Worm (Caenorhabditis elegans) whole organism, midembryonic: ENCODE data around the gene lpl-1.

ENCODE experiments used
- T22C8.4 ChIP-seq: fragments of 200-800 bp; sonication (Bioruptor generic); IDR thresholded peaks from 2 replicates; pipeline ENCODE4 v1.3.6; 2022; ENCODE audit warnings: missing genetic modification characterization, missing compliant biosample characterization
- cog-1 ChIP-seq: sonication (generic microtip); optimal IDR thresholded peaks from 2 replicates; lab custom pipeline; 2016; ENCODE audit warnings: missing genetic modification characterization, missing compliant biosample characterization
- flt-1 ChIP-seq: fragments of 200-800 bp; sonication (Bioruptor generic); IDR thresholded peaks from 2 replicates; pipeline ENCODE4 v1.3.6; 2022; ENCODE audit warnings: missing genetic modification characterization, missing compliant biosample characterization
- klf-2 ChIP-seq: fragments of 200-800 bp; sonication (Bioruptor generic); conservative IDR thresholded peaks from 2 replicates; pipeline ENCODE4 v1.3.6; 2022; ENCODE audit warnings: missing genetic modification reagents, missing genetic modification characterization, missing compliant biosample characterization
- med-1 ChIP-seq: sonication (generic microtip); optimal IDR thresholded peaks from 2 replicates; lab custom pipeline; 2017; ENCODE audit warnings: missing genetic modification characterization, mild to moderate bottlenecking, missing compliant biosample characterization, antibody characterized with exemption, missing genetic modification reagents; ENCODE audit not compliant: insufficient read depth
- ref-1 ChIP-seq: fragments of 200-800 bp; sonication (Bioruptor generic); conservative IDR thresholded peaks from 2 replicates; pipeline ENCODE4 v1.3.6; 2022; ENCODE audit warnings: missing genetic modification reagents, missing genetic modification characterization, missing compliant biosample characterization
- tab-1 ChIP-seq: fragments of 200-800 bp; sonication (Bioruptor generic); IDR thresholded peaks from 2 replicates; pipeline ENCODE4 v1.3.6; 2022; ENCODE audit warnings: missing genetic modification characterization, missing compliant biosample characterization
- ztf-23 ChIP-seq: fragments of 200-800 bp; sonication (Bioruptor generic); IDR thresholded peaks from 2 replicates; pipeline ENCODE4 v1.3.6; 2022; ENCODE audit warnings: missing genetic modification reagents, missing genetic modification characterization, missing compliant biosample characterization
- ztf-29 ChIP-seq: fragments of 200-800 bp; sonication (Bioruptor generic); IDR thresholded peaks from 2 replicates; pipeline ENCODE4 v1.3.6; 2022; ENCODE audit warnings: missing genetic modification reagents, missing genetic modification characterization, missing compliant biosample characterization

lpl-1 gene

DNA sequence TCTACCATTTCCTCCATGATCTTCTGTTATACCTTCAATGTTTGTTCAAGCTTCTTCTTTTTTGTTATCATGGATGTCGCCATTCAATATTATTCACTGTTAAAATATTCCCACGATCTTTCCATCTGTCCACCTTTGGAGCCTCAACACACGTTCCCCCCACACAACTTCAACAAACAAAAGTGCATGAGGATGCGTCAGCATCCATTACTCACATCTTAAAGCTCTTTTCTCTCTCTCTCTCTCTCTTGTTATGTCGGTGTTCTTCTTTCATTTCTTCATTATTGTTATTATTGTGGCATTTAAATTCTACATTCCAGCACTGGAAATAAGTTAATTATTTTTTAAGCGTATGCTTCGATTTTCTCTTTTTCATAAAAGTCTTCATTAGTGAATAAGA, 20.2 kb upstream of the lpl-1 start:
- no peak for TF ChIP-seq klf-2 (GFP tag; lab: Robert Waterston, UW)
- TF ChIP-seq ref-1: no peak
- TF ChIP-seq cog-1 (tag; lab: Kevin White, UChicago): no peak
- no peak for TF ChIP-seq tab-1
- TF ChIP-seq T22C8.4 (GFP tag; lab: Robert Waterston, UW): no peak
- no peak for TF ChIP-seq ztf-29 (GFP tag; lab: Robert Waterston, UW)
- TF ChIP-seq med-1: no peak
- TF ChIP-seq flt-1 (GFP tag; lab: Robert Waterston, UW): no peak
- TF ChIP-seq ztf-23: no peak

DNA sequence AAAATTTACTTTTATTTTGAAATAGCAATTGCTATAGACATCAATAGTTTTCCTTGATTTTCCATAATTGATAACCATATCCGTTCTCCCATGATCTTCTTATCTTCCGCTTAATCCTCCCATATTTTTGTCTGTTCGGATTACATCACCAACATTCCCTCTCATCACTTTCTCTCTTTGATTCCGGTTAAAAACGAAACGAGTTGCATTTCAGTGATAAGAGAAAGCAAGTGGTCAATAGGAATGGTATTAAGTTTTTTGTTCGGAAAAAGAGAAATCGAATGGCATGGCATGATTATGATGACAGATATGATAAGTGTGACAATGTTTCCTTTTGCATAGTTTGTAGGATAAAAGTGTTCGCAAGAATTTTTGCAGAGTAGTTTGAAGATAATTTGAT, 18.2 kb upstream of the lpl-1 start:
- TF ChIP-seq flt-1 (GFP tag; lab: Robert Waterston, UW) (no peak), ref-1 (no peak), klf-2 (GFP tag; lab: Robert Waterston, UW) (no peak), tab-1 (no peak), cog-1 (tag; lab: Kevin White, UChicago) (no peak), med-1 (no peak), ztf-29 (GFP tag; lab: Robert Waterston, UW) (no peak), T22C8.4 (GFP tag; lab: Robert Waterston, UW) (no peak), ztf-23 (no peak)

DNA sequence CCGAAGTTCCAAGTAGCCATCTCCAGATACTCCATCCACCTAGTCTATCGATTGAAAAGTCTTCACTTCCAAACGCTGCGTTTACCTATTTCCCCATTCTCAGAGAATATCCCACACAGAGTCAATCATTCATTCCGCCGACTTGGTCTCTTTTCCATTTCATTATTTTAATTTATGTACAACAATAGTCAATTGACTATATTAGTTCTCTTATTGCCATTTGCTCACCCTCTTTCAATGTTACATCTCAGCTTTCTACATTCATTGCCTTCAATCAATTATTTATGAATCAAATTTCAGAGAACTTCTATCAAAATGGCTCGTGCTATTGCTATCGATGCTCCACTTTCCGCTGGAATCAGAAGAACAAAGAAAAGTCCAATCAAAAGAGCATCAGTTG, 14.8 kb upstream of the lpl-1 start, which contains the start of gene aly-1:
Gene aly-1 (plus strand): TSS at position 301 of the 400 bp plus-strand sequence.
- TF ChIP-seq klf-2 (GFP tag; lab: Robert Waterston, UW): no peak
- no peak for TF ChIP-seq T22C8.4 (GFP tag; lab: Robert Waterston, UW)
- no peak for TF ChIP-seq med-1
- TF ChIP-seq cog-1 (tag; lab: Kevin White, UChicago): no peak
- TF ChIP-seq ztf-29 (GFP tag; lab: Robert Waterston, UW): no peak
- TF ChIP-seq ztf-23: no peak
- no peak for TF ChIP-seq flt-1 (GFP tag; lab: Robert Waterston, UW)
- no peak for TF ChIP-seq tab-1
- no peak for TF ChIP-seq ref-1

DNA sequence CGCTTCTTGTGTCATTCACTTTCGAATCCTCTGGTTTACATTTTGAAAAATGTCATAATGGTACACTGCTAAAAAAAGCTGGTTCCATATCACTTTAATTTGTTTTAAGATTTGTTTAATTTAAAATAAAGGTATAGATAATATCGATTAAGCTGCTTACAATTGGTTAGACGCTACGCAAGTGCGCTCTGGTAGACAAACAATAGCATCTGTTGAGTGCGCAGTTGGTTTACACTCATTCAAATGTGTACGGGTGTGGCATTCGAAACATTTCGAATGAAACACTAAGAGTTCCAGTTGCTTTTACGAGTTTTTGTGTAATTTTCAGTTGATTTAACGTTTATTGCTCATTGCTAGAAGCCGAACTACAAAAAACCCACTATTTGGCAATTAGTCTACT, 13.6 kb upstream of the lpl-1 start:
- TF ChIP-seq klf-2 (GFP tag; lab: Robert Waterston, UW) (no peak), ztf-29 (GFP tag; lab: Robert Waterston, UW) (no peak), T22C8.4 (GFP tag; lab: Robert Waterston, UW) (peak; percentile 44; the same call in 1 of the 2 replicates), med-1 (no peak), ztf-23 (0 out of 2 replicates have a peak, but pooled peaks have one; percentile 45), flt-1 (GFP tag; lab: Robert Waterston, UW) (0 out of 2 replicates have a peak, but pooled peaks have one; percentile 18), cog-1 (tag; lab: Kevin White, UChicago) (peak; percentile 58)

DNA sequence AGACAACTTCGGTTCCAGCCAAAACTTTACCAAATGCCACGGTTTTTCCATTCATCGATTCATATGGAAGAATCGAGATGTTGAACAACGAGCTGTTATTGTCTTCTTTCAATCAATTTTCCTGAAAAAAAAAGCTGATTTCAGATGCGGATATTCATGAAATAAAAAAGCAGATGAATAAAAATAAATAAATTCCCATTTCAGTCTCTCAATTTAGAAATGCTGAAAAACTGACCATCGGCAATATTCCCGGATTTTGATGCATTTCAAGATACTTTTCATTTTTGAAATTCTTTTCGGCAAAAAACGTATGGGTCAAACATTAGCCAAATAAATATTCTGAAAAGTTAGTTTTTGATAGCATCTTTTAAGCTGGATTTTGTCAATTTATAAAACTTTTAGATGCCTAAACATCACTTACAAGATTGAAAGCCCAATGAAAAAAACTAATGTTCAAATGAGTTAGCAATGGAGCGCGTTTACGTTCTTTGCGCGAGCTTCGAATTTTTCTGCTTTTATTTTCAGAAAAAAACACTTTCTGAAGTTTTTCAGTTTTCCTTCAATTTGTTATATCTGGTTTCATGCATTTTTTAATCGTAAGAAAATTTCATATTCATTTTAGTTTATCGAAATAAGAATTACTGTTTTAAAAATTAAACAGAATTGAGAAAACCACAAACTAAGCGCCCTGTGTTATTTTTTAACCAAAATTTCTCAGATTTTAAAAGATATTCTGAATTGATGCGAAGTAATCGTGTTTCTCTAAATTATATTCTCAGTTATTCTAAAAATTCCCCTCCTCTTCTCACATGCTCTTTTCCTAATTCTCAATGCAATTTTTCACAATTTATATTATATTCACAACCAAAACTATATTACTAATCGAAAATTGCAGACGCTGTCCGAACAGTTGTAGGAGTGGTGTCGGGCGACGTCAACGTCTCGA, 10.5 kb upstream of the lpl-1 start, which contains the start of the genes C01F6.14 and fem-3:
Gene C01F6.14 (minus strand): TSS at position 51 of the 946 bp plus-strand sequence.
Gene fem-3 (plus strand): TSS at position 896 of the 946 bp plus-strand sequence.
- TF ChIP-seq med-1 (no peak), ztf-29 (GFP tag; lab: Robert Waterston, UW) (no peak), T22C8.4 (GFP tag; lab: Robert Waterston, UW) (no peak), flt-1 (GFP tag; lab: Robert Waterston, UW) (no peak), ztf-23 (no peak), klf-2 (GFP tag; lab: Robert Waterston, UW) (no peak), ref-1 (no peak), tab-1 (no peak), cog-1 (tag; lab: Kevin White, UChicago) (no peak)

DNA sequence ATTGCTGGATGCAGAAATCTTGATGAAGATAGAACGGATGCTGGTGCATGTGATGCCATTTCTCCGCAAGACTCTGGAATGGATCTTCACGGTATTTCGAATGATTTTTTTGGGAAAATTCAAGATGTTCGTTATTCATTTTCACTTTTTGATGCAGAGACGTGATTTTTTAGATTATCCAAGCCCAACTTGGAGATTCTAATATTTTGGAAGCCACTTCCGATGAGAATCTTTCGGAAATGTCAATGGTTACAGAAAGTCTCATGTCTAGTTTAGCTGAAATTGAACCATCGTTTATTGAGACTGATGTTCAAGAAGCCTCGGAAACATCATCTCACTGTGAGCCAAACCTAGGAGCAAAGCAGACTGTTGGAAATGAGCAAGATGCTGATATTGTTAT, 7.0 kb upstream of the lpl-1 start:
- TF ChIP-seq cog-1 (tag; lab: Kevin White, UChicago) (no peak), klf-2 (GFP tag; lab: Robert Waterston, UW) (no peak), flt-1 (GFP tag; lab: Robert Waterston, UW) (no peak), tab-1 (no peak), med-1 (no peak), ztf-23 (no peak), ztf-29 (GFP tag; lab: Robert Waterston, UW) (no peak), ref-1 (no peak), T22C8.4 (GFP tag; lab: Robert Waterston, UW) (no peak)

DNA sequence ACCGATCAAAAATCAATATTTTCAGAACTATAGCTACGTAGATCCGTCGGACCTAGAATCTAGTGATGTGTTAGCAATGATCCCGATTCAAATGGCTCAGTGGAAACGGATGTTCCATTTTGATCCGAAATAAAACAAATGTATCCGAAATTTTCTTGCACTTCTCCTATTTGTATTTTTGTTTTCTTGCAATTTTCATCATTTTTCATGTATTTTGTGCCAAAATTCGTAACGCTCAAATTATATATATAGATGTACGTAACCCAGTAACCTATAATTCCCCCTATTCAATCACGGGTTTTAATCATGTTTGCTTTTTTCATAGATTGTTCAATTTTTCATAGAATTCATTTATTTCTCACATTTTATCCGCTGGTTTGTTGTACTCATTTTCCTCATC, 5.1 kb upstream of the lpl-1 start, which contains the start of gene gldi-10:
Gene gldi-10 (plus strand): TSS at position 301 of the 400 bp plus-strand sequence.
- TF ChIP-seq med-1 (no peak), ref-1 (no peak), klf-2 (GFP tag; lab: Robert Waterston, UW) (no peak), tab-1 (no peak), ztf-29 (GFP tag; lab: Robert Waterston, UW) (no peak), cog-1 (tag; lab: Kevin White, UChicago) (no peak), T22C8.4 (GFP tag; lab: Robert Waterston, UW) (no peak), flt-1 (GFP tag; lab: Robert Waterston, UW) (no peak), ztf-23 (no peak)

DNA sequence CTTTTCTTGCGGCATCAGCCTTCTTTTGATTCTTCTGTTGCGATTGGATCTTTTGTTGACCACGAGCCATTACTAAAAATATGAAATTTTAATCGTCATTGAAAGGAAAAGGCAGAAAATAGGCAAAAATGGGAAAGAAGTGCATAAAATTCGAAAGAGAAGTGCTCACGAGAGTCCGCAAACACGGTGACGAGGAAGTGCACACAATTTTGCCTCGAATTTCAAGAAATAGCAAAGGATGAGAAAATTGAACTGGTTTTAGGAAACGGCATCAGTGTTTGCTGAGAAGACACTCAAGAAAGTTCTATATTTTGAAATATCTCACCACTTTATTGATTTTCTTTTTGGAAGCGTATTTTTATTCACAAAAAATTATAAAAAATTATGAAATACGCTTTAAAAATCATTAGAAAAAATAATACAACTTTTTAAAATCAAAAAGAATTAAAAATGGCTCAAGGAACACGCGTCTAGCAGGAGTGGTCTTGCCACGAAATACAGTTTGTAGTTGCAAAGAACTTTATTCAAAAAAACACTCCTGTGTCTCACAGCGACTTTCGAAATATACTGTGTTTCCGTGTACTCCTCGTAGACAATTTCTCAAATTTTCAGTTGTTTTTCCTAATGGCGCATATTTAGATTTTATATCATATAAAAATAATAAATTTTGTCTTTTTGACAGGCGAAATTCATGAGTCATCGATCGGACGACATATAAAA, 2.5 kb upstream of the lpl-1 start, which contains the start of the genes znf-706 and cpna-3:
Gene znf-706 (minus strand): TSS at position 72 of the 720 bp plus-strand sequence.
Gene cpna-3 (plus strand): TSS at position 683 of the 720 bp plus-strand sequence.
- TF ChIP-seq ztf-23 (no peak), flt-1 (GFP tag; lab: Robert Waterston, UW) (no peak), ref-1 (no peak), klf-2 (GFP tag; lab: Robert Waterston, UW) (no peak), T22C8.4 (GFP tag; lab: Robert Waterston, UW) (no peak), cog-1 (tag; lab: Kevin White, UChicago) (no peak), ztf-29 (GFP tag; lab: Robert Waterston, UW) (no peak), med-1 (no peak)

DNA sequence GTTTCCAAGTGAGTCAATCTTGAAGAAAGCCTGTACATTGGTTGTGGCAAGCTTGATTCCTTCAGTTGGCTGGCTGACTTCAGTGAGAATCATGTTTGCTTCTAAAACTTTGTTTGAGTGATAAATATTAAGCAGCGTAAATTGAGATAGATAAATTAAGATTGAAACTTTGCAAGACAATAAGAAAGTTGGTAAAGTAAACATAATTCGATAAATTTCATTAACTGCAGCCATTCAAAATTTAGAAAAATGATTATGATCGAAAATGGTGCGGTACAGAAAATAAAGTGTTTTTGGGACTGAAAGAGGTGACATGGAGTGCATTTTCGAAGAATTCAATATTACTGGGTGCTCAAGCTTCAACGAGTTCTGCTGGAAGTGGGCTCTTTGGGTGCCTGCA, 1.7 kb upstream of the lpl-1 start, which contains the start of gene icln-1:
Gene icln-1 (minus strand): TSS at position 101 of the 400 bp plus-strand sequence.
- TF ChIP-seq tab-1 (no peak), med-1 (no peak), cog-1 (tag; lab: Kevin White, UChicago) (no peak), flt-1 (GFP tag; lab: Robert Waterston, UW) (no peak)
